Worm (Caenorhabditis elegans): Measurements from ENCODE around the gene F53H4.2.

- TF ChIP-seq aha-1 (tag; optimal IDR thresholded peaks at IDR 0.05) (no peak), mab-9 (GFP tag; IDR thresholded peaks at IDR 0.05) (no peak), elt-3 (tag; optimal IDR thresholded peaks at IDR 0.05) (no peak), ztf-4 (tag; optimal IDR thresholded peaks at IDR 0.05) (no peak)
Observed at ce11 chrX:15856853-15857252, at the start of gene F53H4.2.
